Fruit fly (Drosophila melanogaster): ENCODE results near the gene CG32712.

- TF ChIP-seq ttk (optimal IDR thresholded peaks at IDR 0.05) = no peak
- no peak for TF ChIP-seq insv (optimal IDR thresholded peaks at IDR 0.05)
- no peak for TF ChIP-seq h (optimal IDR thresholded peaks at IDR 0.05)
- no peak for TF ChIP-seq psq (optimal IDR thresholded peaks at IDR 0.05)
- TF ChIP-seq Sin3A (optimal IDR thresholded peaks at IDR 0.05) = no peak
- TF ChIP-seq Myc (optimal IDR thresholded peaks at IDR 0.05) = no peak
These were observed 11.0 kb downstream of the CG32712 start for dm6 chrX:8422643-8423042.

Data from Kc167 (cell line).